Worm (Caenorhabditis elegans) whole organism, L3 larva: ENCODE data around the gene ZC395.5.

ENCODE experiments used
- R02D3.7 ChIP-seq: fragments of 150-350 bp; optimal IDR thresholded peaks from 2 replicates; lab custom pipeline; 2014; ENCODE audit warnings: missing biosample characterization, missing genetic modification characterization
- ZK546.5 ChIP-seq: sonication (generic microtip); optimal IDR thresholded peaks from 2 replicates; lab custom pipeline; 2017; ENCODE audit warnings: missing biosample characterization, missing genetic modification characterization
- aly-2 ChIP-seq: fragments of 150-350 bp; optimal IDR thresholded peaks from 2 replicates; lab custom pipeline; 2014; ENCODE audit warnings: missing biosample characterization, missing genetic modification characterization
- ama-1 ChIP-seq: fragments of 150-350 bp; optimal IDR thresholded peaks from 2 replicates; lab custom pipeline; 2018
- ceh-16 ChIP-seq: sonication (generic microtip); optimal IDR thresholded peaks from 2 replicates; lab custom pipeline; 2017; ENCODE audit warnings: missing biosample characterization, missing genetic modification characterization
- ceh-9 ChIP-seq: sonication (generic microtip); optimal IDR thresholded peaks from 2 replicates; lab custom pipeline; 2018; ENCODE audit warnings: missing biosample characterization, missing genetic modification characterization
- elt-2 ChIP-seq: sonication (generic microtip); optimal IDR thresholded peaks from 2 replicates; lab custom pipeline; 2016; ENCODE audit warnings: missing genetic modification reagents, mild to moderate bottlenecking, missing genetic modification characterization, missing compliant biosample characterization
- elt-3 ChIP-seq, 3 experiments: fragments of 150-350 bp in 1 of 3; sonication (generic microtip) in 2 of 3; optimal IDR thresholded peaks; 2 replicates in 2 of 3; 4 replicates in 1 of 3; lab custom pipeline; 2014 to 2017; ENCODE audit warnings: missing biosample characterization in 3 of 3, missing genetic modification characterization in 3 of 3
- eor-1 ChIP-seq, 2 experiments: fragments of 150-350 bp; optimal IDR thresholded peaks; 2 replicates each; lab custom pipeline; 2014 to 2018; ENCODE audit warnings: missing biosample characterization in 2 of 2, missing genetic modification characterization in 2 of 2
- fkh-10 ChIP-seq: sonication (generic microtip); optimal IDR thresholded peaks from 2 replicates; lab custom pipeline; 2017; ENCODE audit warnings: missing biosample characterization, missing genetic modification reagents, missing genetic modification characterization
- fkh-2 ChIP-seq: fragments of 150-350 bp; optimal IDR thresholded peaks from 2 replicates; lab custom pipeline; 2014; ENCODE audit warnings: missing biosample characterization, missing genetic modification reagents, missing genetic modification characterization
- hmg-11 ChIP-seq: sonication (generic microtip); optimal IDR thresholded peaks from 2 replicates; lab custom pipeline; 2016; ENCODE audit warnings: missing genetic modification characterization, missing compliant biosample characterization
- jun-1 ChIP-seq: fragments of 150-350 bp; optimal IDR thresholded peaks from 2 replicates; lab custom pipeline; 2014; ENCODE audit warnings: missing biosample characterization, missing genetic modification reagents, missing genetic modification characterization
- lin-15B ChIP-seq: fragments of 150-350 bp; optimal IDR thresholded peaks from 2 replicates; lab custom pipeline; 2014; ENCODE audit warnings: missing biosample characterization, missing genetic modification characterization
- lsy-12 ChIP-seq: sonication (generic microtip); optimal IDR thresholded peaks from 2 replicates; lab custom pipeline; 2016; ENCODE audit warnings: mild to moderate bottlenecking, missing genetic modification characterization, missing compliant biosample characterization
- nfya-1 ChIP-seq: sonication (generic microtip); optimal IDR thresholded peaks from 2 replicates; lab custom pipeline; 2017; ENCODE audit warnings: missing genetic modification characterization, mild to moderate bottlenecking, missing compliant biosample characterization, antibody characterized with exemption, moderate library complexity; ENCODE audit not compliant: insufficient read depth
- nhr-11 ChIP-seq: fragments of 150-350 bp; optimal IDR thresholded peaks from 2 replicates; lab custom pipeline; 2014; ENCODE audit warnings: missing biosample characterization, missing genetic modification characterization
- nhr-12 ChIP-seq: fragments of 150-350 bp; optimal IDR thresholded peaks from 2 replicates; lab custom pipeline; 2014; ENCODE audit warnings: missing biosample characterization, missing genetic modification characterization
- nhr-23 ChIP-seq: fragments of 150-350 bp; optimal IDR thresholded peaks from 2 replicates; lab custom pipeline; 2014; ENCODE audit warnings: missing biosample characterization, missing genetic modification reagents, missing genetic modification characterization
- nhr-25 ChIP-seq: sonication (generic microtip); optimal IDR thresholded peaks from 2 replicates; lab custom pipeline; 2017; ENCODE audit warnings: missing biosample characterization, missing genetic modification characterization
- nhr-28 ChIP-seq: fragments of 150-350 bp; optimal IDR thresholded peaks from 2 replicates; lab custom pipeline; 2014; ENCODE audit warnings: missing biosample characterization, missing genetic modification characterization
- nhr-43 ChIP-seq: sonication (generic microtip); optimal IDR thresholded peaks from 2 replicates; lab custom pipeline; 2016; ENCODE audit warnings: mild to moderate bottlenecking, missing genetic modification characterization, missing compliant biosample characterization; ENCODE audit not compliant: poor library complexity, severe bottlenecking
- nhr-77 ChIP-seq: fragments of 150-350 bp; optimal IDR thresholded peaks from 2 replicates; lab custom pipeline; 2014; ENCODE audit warnings: missing biosample characterization, missing genetic modification characterization
- pha-4 ChIP-seq: fragments of 150-350 bp; optimal IDR thresholded peaks from 2 replicates; lab custom pipeline; 2014; ENCODE audit warnings: missing biosample characterization, missing genetic modification reagents, missing genetic modification characterization
- pqm-1 ChIP-seq: fragments of 150-350 bp; optimal IDR thresholded peaks from 2 replicates; lab custom pipeline; 2017; ENCODE audit warnings: missing biosample characterization, missing genetic modification characterization, inconsistent platforms
- sea-2 ChIP-seq: fragments of 150-350 bp; sonication (generic microtip); optimal IDR thresholded peaks from 4 replicates; lab custom pipeline; 2014; ENCODE audit warnings: missing biosample characterization, missing genetic modification reagents, missing genetic modification characterization
- snpc-4 ChIP-seq: fragments of 150-350 bp; optimal IDR thresholded peaks from 2 replicates; lab custom pipeline; 2014; ENCODE audit warnings: missing biosample characterization, missing genetic modification characterization
- unc-39 ChIP-seq: sonication (generic microtip); optimal IDR thresholded peaks from 4 replicates; lab custom pipeline; 2017; ENCODE audit warnings: missing biosample characterization, missing genetic modification characterization
- zag-1 ChIP-seq: fragments of 150-350 bp; optimal IDR thresholded peaks from 2 replicates; lab custom pipeline; 2014; ENCODE audit warnings: missing biosample characterization, missing genetic modification characterization
- ztf-11 ChIP-seq: fragments of 150-350 bp; optimal IDR thresholded peaks from 2 replicates; lab custom pipeline; 2014; ENCODE audit warnings: missing biosample characterization, missing genetic modification characterization

Gene ZC395.5

ce11 chrIII:5228839-5229238 lies 38.8 kb upstream of the ZC395.5 start:
- TF ChIP-seq eor-1 (tag; optimal IDR thresholded peaks at IDR 0.05; lab: Kevin White, UChicago), result no peak
- TF ChIP-seq ceh-16 (tag; lab: Kevin White, UChicago), result no peak
- no peak for TF ChIP-seq snpc-4 (tag; lab: Kevin White, UChicago)
- no peak for TF ChIP-seq lin-15B (tag; lab: Kevin White, UChicago)
- no peak for TF ChIP-seq fkh-10 (GFP tag; lab: Kevin White, UChicago)
- TF ChIP-seq ceh-9 (tag; lab: Kevin White, UChicago), result no peak
- no peak for TF ChIP-seq pha-4 (tag; lab: Kevin White, UChicago)
- TF ChIP-seq nhr-23 (tag; lab: Kevin White, UChicago), result no peak
- TF ChIP-seq unc-39 (tag; lab: Kevin White, UChicago), result no peak
- TF ChIP-seq zag-1 (tag; lab: Kevin White, UChicago), result no peak
- no peak for TF ChIP-seq nhr-77
- no peak for TF ChIP-seq hmg-11 (tag; lab: Kevin White, UChicago)
- TF ChIP-seq nhr-25 (tag; lab: Kevin White, UChicago), result no peak
- TF ChIP-seq R02D3.7 (tag; lab: Kevin White, UChicago), result no peak
- no peak for TF ChIP-seq aly-2
- no peak for TF ChIP-seq fkh-2 (tag; lab: Kevin White, UChicago)

ce11 chrIII:5229511-5230250 lies 38.0 kb upstream of the ZC395.5 start:
- TF ChIP-seq eor-1 (tag; optimal IDR thresholded peaks at IDR 0.05; lab: Kevin White, UChicago) (no peak), elt-2 (tag; lab: Kevin White, UChicago) (no peak), jun-1 (tag; lab: Kevin White, UChicago) (no peak), R02D3.7 (tag; lab: Kevin White, UChicago) (no peak), unc-39 (tag; lab: Kevin White, UChicago) (no peak), hmg-11 (tag; lab: Kevin White, UChicago) (no peak), nhr-23 (tag; lab: Kevin White, UChicago) (no peak), ztf-11 (no peak)

- no peak for TF ChIP-seq nfya-1
- peak; percentile 90 for TF ChIP-seq ama-1
- peak; percentile 22 for TF ChIP-seq nhr-77
- TF ChIP-seq nhr-11 (tag; lab: Kevin White, UChicago), result peak; percentile 17
- no peak for TF ChIP-seq ZK546.5 (tag; lab: Kevin White, UChicago)
- TF ChIP-seq pqm-1, result peak; percentile 18
- peak in 1 of 3 experiments; percentile 13 for TF ChIP-seq elt-3 (tag; optimal IDR thresholded peaks at IDR 0.05; lab: Kevin White, UChicago)
- peak; percentile 13 for TF ChIP-seq pha-4 (tag; lab: Kevin White, UChicago)
- peak; percentile 81 for TF ChIP-seq lsy-12 (tag; lab: Kevin White, UChicago)
- TF ChIP-seq aly-2, result peak; percentile 76
- TF ChIP-seq nhr-43 (tag; lab: Kevin White, UChicago), result peak; percentile 73
- no peak for TF ChIP-seq jun-1 (tag; lab: Kevin White, UChicago)
- no peak for TF ChIP-seq ztf-11
- peak; percentile 35 for TF ChIP-seq nhr-23 (tag; lab: Kevin White, UChicago)
- TF ChIP-seq sea-2 (GFP tag; lab: Kevin White, UChicago), result no peak
- peak; percentile 30 for TF ChIP-seq nhr-25 (tag; lab: Kevin White, UChicago)
- TF ChIP-seq elt-2 (tag; lab: Kevin White, UChicago), result peak; percentile 27
Measured at ce11 chrIII:5230415-5230814, 37.2 kb upstream of the ZC395.5 start, which contains the start of gene prmt-5. prmt-5 (plus strand) TSS chrIII:5230555.

ce11 chrIII:5233140-5233539 lies 34.5 kb upstream of the ZC395.5 start:
- TF ChIP-seq pha-4 (tag; lab: Kevin White, UChicago), result peak; percentile 68
- no peak for TF ChIP-seq nhr-12 (tag; lab: Kevin White, UChicago)

DNA sequence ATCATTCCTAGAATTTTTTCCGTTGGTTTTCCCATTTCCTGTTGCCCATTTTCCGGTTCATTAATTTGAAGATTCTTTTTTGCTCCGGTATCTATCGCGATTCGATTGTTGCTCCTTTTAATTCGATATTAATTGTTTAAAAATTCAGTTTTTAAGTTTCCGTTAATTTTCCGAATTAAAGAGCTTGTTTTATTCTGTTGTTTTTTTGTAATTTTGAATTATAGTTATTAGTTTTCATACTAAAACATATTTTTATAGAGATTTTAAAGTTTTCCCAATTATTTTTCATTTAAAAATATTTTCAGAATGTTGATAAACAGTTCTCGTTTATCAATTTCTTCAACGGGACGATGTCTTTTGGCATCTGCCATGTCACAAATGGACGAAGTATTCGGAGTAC lies 33.3 kb upstream of the ZC395.5 start, which contains the start of gene mrps-26:
mrps-26 (plus strand) TSS at position 301 of the 400 bp plus-strand sequence.
- TF ChIP-seq snpc-4 (tag; lab: Kevin White, UChicago), result no peak
- no peak for TF ChIP-seq nhr-28 (tag; lab: Kevin White, UChicago)
- TF ChIP-seq, all 47 proteins: peak for 0
